Worm (Caenorhabditis elegans) whole organism, L1 larva: Measurements from ENCODE around the gene C45G9.10.
"Not testable (repeated sequence)": the region's sequence is repeated elsewhere in the genome, so short reads cannot be mapped to it uniquely, and the experiment has no call there.

Experiments
- dsc-1 ChIP-seq: sonication (generic microtip); optimal IDR thresholded peaks from 2 replicates; lab custom pipeline; 2016; ENCODE audit warnings: mild to moderate bottlenecking, missing genetic modification characterization, missing compliant biosample characterization
- egl-27 ChIP-seq, 2 experiments: fragments of 150-350 bp in 1 of 2; sonication (generic microtip); optimal IDR thresholded peaks; 3 replicates each; lab custom pipeline; 2017 to 2018; ENCODE audit warnings: missing biosample characterization in 2 of 2, missing genetic modification characterization in 2 of 2, missing genetic modification reagents in 2 of 2
- jun-1 ChIP-seq: fragments of 150-350 bp; optimal IDR thresholded peaks from 2 replicates; lab custom pipeline; 2014; ENCODE audit warnings: missing biosample characterization, missing genetic modification reagents, missing genetic modification characterization
- mdl-1 ChIP-seq, 2 experiments: fragments of 150-350 bp; optimal IDR thresholded peaks; 2 replicates each; lab custom pipeline; 2014 to 2017; ENCODE audit warnings: missing biosample characterization in 2 of 2, missing genetic modification characterization in 2 of 2, inconsistent platforms in 1 of 2
- nhr-12 ChIP-seq: sonication (generic microtip); optimal IDR thresholded peaks from 2 replicates; lab custom pipeline; 2017; ENCODE audit warnings: missing biosample characterization, missing genetic modification characterization
- nhr-28 ChIP-seq: fragments of 150-350 bp; optimal IDR thresholded peaks from 2 replicates; lab custom pipeline; 2014; ENCODE audit warnings: missing biosample characterization, missing genetic modification characterization
- nhr-90 ChIP-seq: sonication (generic microtip); optimal IDR thresholded peaks from 2 replicates; lab custom pipeline; 2016; ENCODE audit warnings: mild to moderate bottlenecking, missing genetic modification characterization, missing compliant biosample characterization; ENCODE audit not compliant: poor library complexity
- skn-1 ChIP-seq: fragments of 150-350 bp; optimal IDR thresholded peaks from 2 replicates; lab custom pipeline; 2014; ENCODE audit warnings: missing biosample characterization, missing genetic modification characterization
- snpc-4 ChIP-seq: fragments of 150-350 bp; optimal IDR thresholded peaks from 2 replicates; lab custom pipeline; 2014; ENCODE audit warnings: missing biosample characterization, missing genetic modification characterization
- zag-1 ChIP-seq: fragments of 150-350 bp; optimal IDR thresholded peaks from 2 replicates; lab custom pipeline; 2014; ENCODE audit warnings: missing biosample characterization, missing genetic modification characterization

DNA sequence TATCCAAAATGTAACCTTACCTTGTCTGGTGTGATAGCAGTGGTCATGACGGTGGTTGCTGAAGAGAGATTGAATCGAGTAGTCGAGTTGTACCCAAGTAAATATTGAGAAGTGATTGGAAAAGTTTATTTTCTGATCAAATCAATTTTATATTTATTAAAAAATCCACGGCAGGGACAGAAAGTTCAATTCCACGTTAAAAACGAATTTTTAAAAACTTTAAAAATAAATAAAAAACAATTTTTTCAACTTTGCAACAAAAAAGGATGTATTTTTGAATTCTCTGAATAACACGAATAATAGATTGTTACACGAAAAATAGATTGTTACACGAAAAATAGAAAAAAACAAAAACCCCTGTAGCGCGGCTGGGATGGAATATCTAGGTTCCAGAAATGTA is 6.0 kb downstream of the C45G9.10 start, which contains the start of gene C45G9.9:
- not testable (repeated sequence) for TF ChIP-seq nhr-12; zag-1 (tag; lab: Kevin White, UChicago); jun-1 (tag; lab: Kevin White, UChicago); skn-1 (tag; lab: Kevin White, UChicago); dsc-1 (tag; lab: Kevin White, UChicago); mdl-1 (tag; optimal IDR thresholded peaks at IDR 0.05; lab: Kevin White, UChicago); snpc-4 (tag; lab: Kevin White, UChicago); nhr-28; egl-27 (tag; optimal IDR thresholded peaks at IDR 0.05; lab: Kevin White, UChicago); nhr-90 (tag; lab: Kevin White, UChicago)
